Fruit fly (Drosophila melanogaster): ENCODE measurements around the gene CG3823.

Gene CG3823

DNA sequence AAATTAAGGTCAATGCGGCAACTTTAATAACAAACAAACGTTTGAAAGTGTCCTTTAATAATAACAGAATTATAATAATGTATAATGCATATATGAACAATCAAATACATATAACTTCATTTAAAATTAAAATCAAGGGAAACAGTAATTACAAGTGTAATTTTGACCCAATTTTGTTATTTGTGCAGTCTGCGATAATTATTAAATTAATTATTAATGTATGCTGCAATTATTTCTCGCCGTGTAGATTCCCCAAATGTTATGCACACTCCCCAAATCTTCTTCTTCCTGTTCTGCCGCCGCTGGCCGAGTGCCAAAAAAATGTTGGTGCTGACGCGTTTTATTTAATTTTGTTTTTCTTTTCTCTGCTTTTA lies 49.8 kb downstream of the CG3823 start:
- peak; percentile 75 for TF ChIP-seq noc (tag; optimal IDR thresholded peaks at IDR 0.05)

dm6 chrX:6354163-6354562 lies 50.4 kb downstream of the CG3823 start:
- no peak for TF ChIP-seq noc (tag; optimal IDR thresholded peaks at IDR 0.05)

dm6 chrX:6355090-6355679 lies 51.4 kb downstream of the CG3823 start:
- TF ChIP-seq noc (tag; optimal IDR thresholded peaks at IDR 0.05): peak; percentile 38
